Fruit fly (Drosophila melanogaster) whole organism, wandering third instar larva: Measurements from ENCODE around the gene Ir68a.

Source experiments
- CG32264 ChIP-seq: fragments of 200-800 bp; sonication (Bioruptor generic); optimal IDR thresholded peaks from 2 replicates; lab custom pipeline; 2016; ENCODE audit warnings: missing biosample characterization, missing genetic modification characterization
- Dif ChIP-seq: fragments of 200-275, 200-300 bp; sonication (Bioruptor generic); optimal IDR thresholded peaks from 2 replicates; lab custom pipeline; 2018; ENCODE audit warnings: missing biosample characterization, missing genetic modification characterization; ENCODE audit not compliant: partially characterized antibody
- Hnf4 ChIP-seq: fragments of 200-800 bp; sonication (Bioruptor generic); optimal IDR thresholded peaks from 2 replicates; lab custom pipeline; 2016; ENCODE audit warnings: missing biosample characterization, mild to moderate bottlenecking, missing genetic modification characterization
- Hr78 ChIP-seq: fragments of >200 bp; optimal IDR thresholded peaks from 2 replicates; lab custom pipeline; 2017; ENCODE audit warnings: missing biosample characterization, missing genetic modification characterization
- Mio ChIP-seq: sonication (Bioruptor generic); optimal IDR thresholded peaks from 2 replicates; lab custom pipeline; 2016; ENCODE audit warnings: missing biosample characterization, missing genetic modification characterization
- N ChIP-seq: fragments of >200 bp; optimal IDR thresholded peaks from 2 replicates; lab custom pipeline; 2018; ENCODE audit warnings: missing biosample characterization, missing external identifiers, missing genetic modification characterization
- OdsH ChIP-seq: fragments of 200-800 bp; sonication (Bioruptor generic); optimal IDR thresholded peaks from 2 replicates; lab custom pipeline; 2016; ENCODE audit warnings: missing biosample characterization, mild to moderate bottlenecking, missing genetic modification characterization
- dl ChIP-seq, 2 experiments: fragments of 175-275, 200-275 bp in 1 of 2; fragments of 200-275 bp in 1 of 2; sonication (Bioruptor generic); optimal IDR thresholded peaks; lab custom pipeline; 2018; ENCODE audit warnings: mild to moderate bottlenecking in 2 of 2, missing biosample characterization in 2 of 2, missing genetic modification characterization in 2 of 2, moderate library complexity in 2 of 2; ENCODE audit not compliant: partially characterized antibody in 2 of 2, insufficient read depth in 1 of 2
- ey ChIP-seq: fragments of 200-800 bp; sonication (Bioruptor generic); optimal IDR thresholded peaks from 2 replicates; lab custom pipeline; 2016; ENCODE audit warnings: missing biosample characterization, missing genetic modification characterization
- h ChIP-seq: fragments of 200-800 bp; sonication (Bioruptor generic); optimal IDR thresholded peaks from 3 replicates; lab custom pipeline; 2016; ENCODE audit warnings: missing biosample characterization, mild to moderate bottlenecking, missing genetic modification characterization
- jim ChIP-seq: fragments of 175-275, 200-325 bp; sonication (Bioruptor generic); optimal IDR thresholded peaks from 2 replicates; lab custom pipeline; 2016; ENCODE audit warnings: missing biosample characterization, mild to moderate bottlenecking, missing genetic modification characterization
- pan ChIP-seq: fragments of >200 bp; optimal IDR thresholded peaks from 2 replicates; lab custom pipeline; 2017
- rgr ChIP-seq: fragments of 200-800 bp; sonication (Bioruptor generic); optimal IDR thresholded peaks from 3 replicates; lab custom pipeline; 2016; ENCODE audit warnings: missing biosample characterization, mild to moderate bottlenecking, missing genetic modification characterization
- usp ChIP-seq: fragments of >200 bp; optimal IDR thresholded peaks from 2 replicates; lab custom pipeline; 2017; ENCODE audit warnings: missing biosample characterization, missing genetic modification characterization

dm6 chr3L:11213643-11214042 is 22.4 kb downstream of the Ir68a start:
- TF ChIP-seq Mio (GFP tag; lab: Kevin White, UChicago), result no peak
- no peak for TF ChIP-seq Hr78 (GFP tag; lab: Kevin White, UChicago)
- TF ChIP-seq dl (GFP tag; optimal IDR thresholded peaks at IDR 0.05; lab: Kevin White, UChicago; ENCODE audit: insufficient read depth in 1 of 2, partially characterized antibody in 2 of 2), result no peak
- TF ChIP-seq usp, result no peak
- no peak for TF ChIP-seq jim (GFP tag; lab: Kevin White, UChicago)
- no peak for TF ChIP-seq pan (lab: Kevin White, UChicago)
- no peak for TF ChIP-seq h (GFP tag; lab: Kevin White, UChicago)
- no peak for TF ChIP-seq Hnf4 (GFP tag; lab: Kevin White, UChicago)
- no peak for TF ChIP-seq CG32264 (GFP tag; lab: Kevin White, UChicago)
- no peak for TF ChIP-seq Dif (GFP tag; lab: Kevin White, UChicago)
- TF ChIP-seq OdsH (GFP tag; lab: Kevin White, UChicago), result no peak
- no peak for TF ChIP-seq rgr (GFP tag; lab: Kevin White, UChicago)
- no peak for TF ChIP-seq N
- no peak for TF ChIP-seq ey (GFP tag; lab: Kevin White, UChicago)
